Fruit fly (Drosophila melanogaster) S2 (cell line): ENCODE data around the gene Coq2.

Experiments used
- CG8478 ChIP-seq: fragments of >200 bp; optimal IDR thresholded peaks from 2 replicates; lab custom pipeline; 2018
- CTCF ChIP-seq, 2 experiments: fragments of >200 bp; optimal IDR thresholded peaks; 2 replicates each; lab custom pipeline; 2018

Gene Coq2

DNA sequence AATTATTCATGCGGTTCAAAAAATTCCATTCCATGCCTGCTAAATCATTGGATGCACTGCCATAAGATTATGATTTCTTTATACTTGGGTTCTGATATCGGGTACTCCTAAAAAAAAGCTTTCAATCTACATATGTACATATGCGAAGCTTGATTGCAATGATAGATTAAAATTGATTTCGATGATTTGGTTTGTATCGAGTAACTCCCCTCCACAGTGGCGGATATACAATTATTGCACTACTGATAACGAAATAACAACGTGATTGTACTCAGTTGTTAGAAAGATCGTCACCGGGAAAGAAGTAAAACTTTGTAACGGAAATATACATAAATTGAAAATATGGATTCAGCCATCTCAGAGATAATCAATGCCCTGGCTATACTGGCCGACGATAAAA is 28.6 kb downstream of the Coq2 start, which contains the start of gene Nazo:
Gene Nazo, plus strand, starts transcription at position 180 of the 400 bp plus-strand sequence.
- TF ChIP-seq CTCF (optimal IDR thresholded peaks at IDR 0.05; lab: Kevin White, UChicago) (no peak), CG8478 (lab: Kevin White, UChicago) (no peak)

DNA sequence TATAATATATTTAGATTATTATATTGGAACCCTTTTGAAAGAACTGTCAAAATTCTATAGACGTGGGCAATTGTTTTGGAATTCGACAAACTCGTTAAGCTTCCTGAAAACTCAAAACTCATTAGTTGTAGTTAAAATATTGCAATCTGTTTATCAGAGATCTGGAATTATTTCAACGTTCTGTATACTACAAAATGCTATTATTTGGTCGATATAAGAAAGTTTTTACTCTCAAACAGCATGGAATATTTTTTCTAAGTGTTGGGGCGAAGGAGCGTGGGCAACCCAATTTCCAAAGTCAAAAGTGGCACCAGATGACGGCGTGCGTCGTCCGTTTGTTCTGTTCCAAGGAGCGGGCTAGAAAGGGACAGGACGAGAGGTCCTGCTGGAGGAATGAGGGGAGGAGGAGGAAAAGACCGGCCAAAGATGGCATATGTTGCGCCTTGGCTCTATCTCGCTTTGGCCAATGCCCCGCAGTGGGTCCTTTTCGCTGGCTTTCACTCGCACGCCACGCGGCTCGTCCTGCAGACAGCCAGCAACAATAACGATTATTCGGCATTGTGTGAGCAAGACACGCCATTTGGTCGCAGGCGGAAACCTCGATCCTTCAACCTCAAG is 30.5 kb downstream of the Coq2 start:
- TF ChIP-seq CG8478 (lab: Kevin White, UChicago): no peak
- no peak for TF ChIP-seq CTCF (optimal IDR thresholded peaks at IDR 0.05; lab: Kevin White, UChicago)

DNA sequence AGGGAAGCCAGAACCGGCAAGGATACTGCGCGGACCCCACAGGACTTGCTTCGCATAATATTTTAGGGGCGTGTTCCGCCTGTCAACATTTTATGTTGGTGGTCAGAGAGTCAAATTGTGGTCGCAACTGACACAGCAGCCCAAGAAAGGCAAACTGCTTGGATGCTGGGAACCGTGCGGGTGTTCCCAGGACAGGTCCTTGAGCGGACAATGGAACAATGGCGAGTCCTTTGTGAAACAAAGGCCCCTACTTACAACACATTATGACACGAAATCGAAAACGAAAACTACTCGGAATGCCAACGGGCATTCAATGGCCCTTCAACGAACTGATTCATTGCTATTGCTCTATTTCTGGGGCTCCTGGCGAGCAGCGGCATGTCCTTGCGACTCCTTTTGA is 32.1 kb downstream of the Coq2 start:
- no peak for TF ChIP-seq CG8478 (lab: Kevin White, UChicago)
- no peak for TF ChIP-seq CTCF (optimal IDR thresholded peaks at IDR 0.05; lab: Kevin White, UChicago)

DNA sequence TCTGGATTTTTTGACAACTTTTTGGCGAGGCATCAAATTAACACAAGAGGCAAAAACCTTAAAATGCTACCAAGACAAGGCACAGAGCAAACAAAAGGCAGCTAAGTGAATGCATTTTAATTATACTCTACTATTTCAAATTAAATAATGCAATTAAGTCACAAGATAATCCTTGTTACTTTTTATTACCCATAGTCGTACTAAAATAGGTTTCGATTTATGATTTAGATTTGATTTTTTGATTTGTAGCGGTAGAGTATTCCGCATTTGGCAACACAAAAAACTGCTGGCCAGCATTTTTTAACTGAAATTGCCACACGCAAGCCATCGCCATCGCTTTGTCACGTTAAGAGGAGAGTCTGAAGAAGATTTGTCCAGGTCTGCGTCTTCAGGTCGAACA is 33.6 kb downstream of the Coq2 start:
- TF ChIP-seq CTCF (optimal IDR thresholded peaks at IDR 0.05; lab: Kevin White, UChicago) (no peak), CG8478 (lab: Kevin White, UChicago) (no peak)

DNA sequence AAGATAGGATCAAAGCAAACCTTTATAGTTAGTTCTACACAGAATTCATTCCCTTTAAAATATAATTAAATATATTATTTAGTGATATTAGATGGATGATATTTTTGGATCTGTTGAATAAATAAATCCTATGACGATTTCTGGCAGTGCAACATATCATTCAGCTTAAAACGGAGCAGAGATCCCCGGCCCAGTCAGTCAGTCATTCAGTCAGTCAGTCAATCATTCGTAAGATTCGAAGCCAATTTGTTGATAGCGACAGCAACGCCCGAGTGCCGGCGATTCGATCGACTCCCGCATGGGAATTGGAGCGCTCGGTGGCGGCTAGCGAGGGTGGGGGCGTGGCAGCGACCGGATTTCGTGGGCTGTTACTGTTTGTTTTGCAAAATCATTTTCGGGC is 36.4 kb downstream of the Coq2 start:
- TF ChIP-seq CTCF (optimal IDR thresholded peaks at IDR 0.05; lab: Kevin White, UChicago) (no peak), CG8478 (lab: Kevin White, UChicago) (no peak)

DNA sequence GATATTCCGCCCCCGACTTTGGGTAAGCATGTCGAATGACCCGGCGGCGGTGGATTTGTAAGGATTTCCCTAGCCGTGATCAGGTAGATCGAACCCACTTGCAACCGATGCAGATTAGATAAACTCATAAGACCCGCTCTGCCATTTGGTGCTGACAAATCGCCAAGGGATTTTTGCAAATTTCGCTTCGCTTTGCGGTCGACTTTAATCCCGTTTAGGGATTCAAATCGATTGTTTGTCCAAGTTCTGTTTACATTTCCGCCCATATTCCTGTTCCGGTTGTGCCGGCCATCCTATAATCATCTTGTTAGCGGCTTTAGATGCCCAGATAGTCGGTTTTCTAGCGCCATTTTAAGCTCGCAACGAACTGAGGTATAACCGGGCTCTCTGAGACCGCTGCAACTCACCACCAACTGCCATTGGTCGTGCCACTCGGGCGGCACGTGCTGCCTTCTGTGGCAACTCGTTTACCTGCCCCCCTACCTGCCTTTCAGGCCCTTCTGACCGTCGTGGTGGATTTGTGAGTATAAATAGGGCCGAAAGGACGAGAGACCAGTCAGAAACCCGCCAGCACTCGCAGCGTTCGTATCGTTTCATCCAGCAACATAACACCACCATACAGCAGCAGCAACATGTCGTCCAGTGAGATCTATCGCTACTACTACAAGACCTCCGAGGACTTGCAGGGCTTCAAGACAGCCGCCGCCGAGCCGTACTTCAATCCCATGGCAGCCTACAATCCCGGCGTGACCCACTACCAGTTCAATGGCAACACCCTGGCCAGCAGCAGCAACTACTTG is 38.6 kb downstream of the Coq2 start, which contains the start of gene ato:
Gene ato, plus strand, starts transcription at position 559 of the 800 bp plus-strand sequence.
- no peak for TF ChIP-seq CTCF (optimal IDR thresholded peaks at IDR 0.05; lab: Kevin White, UChicago)
- TF ChIP-seq CG8478 (lab: Kevin White, UChicago): no peak

DNA sequence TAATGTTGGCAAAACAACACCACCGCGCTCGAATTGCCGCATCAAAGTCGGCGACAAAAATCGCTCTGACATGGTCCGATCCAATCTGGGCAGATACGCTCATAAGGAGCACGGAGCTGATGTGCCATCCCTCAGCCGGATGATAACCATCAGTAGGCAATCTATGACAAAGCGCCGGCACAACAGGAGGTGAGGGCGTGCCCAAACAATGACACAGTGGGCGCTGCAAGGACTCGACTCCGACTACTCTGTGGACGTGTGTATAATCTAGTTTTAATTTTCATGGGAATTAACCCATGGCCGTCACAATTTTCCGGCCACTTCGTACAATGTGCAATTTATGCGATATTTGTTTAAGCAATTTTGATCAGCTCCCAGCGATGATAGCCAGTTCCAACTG is 41.3 kb downstream of the Coq2 start:
- no peak for TF ChIP-seq CG8478 (lab: Kevin White, UChicago)
- no peak for TF ChIP-seq CTCF (optimal IDR thresholded peaks at IDR 0.05; lab: Kevin White, UChicago)

DNA sequence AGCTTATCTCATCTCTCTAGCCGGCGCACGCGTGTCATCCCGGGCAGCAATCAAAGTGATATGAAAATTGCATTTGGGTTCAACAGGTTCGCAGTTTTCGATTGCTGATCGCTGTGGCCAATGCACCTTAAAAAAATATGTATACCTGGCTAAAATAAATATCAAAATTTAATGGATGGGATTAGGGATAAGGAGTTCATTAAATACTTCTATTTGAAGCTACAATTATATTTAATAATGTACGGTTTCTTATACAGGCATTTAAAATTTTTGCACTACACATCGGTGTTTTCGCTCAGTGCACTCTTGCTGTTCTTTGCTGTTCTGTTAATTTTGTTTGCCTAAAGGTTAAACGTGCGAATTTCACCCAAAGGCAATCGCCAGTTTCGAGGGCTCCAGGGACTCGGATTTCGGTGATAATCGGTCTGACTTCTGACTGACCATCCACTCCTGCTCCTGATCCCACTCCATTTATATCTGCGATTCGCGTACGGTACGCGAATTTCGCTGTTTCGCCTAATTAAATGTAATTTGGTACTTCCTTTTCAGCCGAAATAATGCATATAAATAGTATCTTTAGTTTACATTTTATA is 43.7 kb downstream of the Coq2 start:
- no peak for TF ChIP-seq CTCF (optimal IDR thresholded peaks at IDR 0.05; lab: Kevin White, UChicago)
- no peak for TF ChIP-seq CG8478 (lab: Kevin White, UChicago)

DNA sequence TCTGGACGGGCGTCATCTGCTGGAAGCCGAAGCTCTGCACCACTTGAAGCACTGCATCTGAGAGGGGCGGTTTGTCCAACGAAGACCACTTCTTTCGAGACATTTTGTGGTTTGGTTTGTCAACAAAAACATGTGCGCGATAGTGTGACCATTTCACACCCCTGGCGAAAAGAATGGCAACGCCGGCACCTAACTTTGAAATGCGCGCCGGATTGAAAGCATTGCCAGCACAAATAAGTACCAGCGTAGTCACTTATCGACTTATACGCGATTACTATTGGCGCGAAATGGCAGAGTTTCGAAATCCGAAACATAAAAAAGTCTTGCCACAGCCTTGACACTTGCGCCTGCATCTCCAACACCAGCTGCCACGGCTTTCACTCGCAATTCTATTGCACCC is 46.6 kb downstream of the Coq2 start, which contains the start of gene CG9630:
Gene CG9630, minus strand, starts transcription at position 157 of the 400 bp plus-strand sequence.
- TF ChIP-seq CTCF (optimal IDR thresholded peaks at IDR 0.05; lab: Kevin White, UChicago): peak; percentile 38 to 55
- TF ChIP-seq CG8478 (lab: Kevin White, UChicago): no peak
